Fruit fly (Drosophila melanogaster) whole organism, embryonic: Measurements from ENCODE around the gene Obp19b.

Experiments used
- B-H1 ChIP-seq: fragments of 200-800 bp; sonication (Bioruptor generic); IDR thresholded peaks from 3 replicates; pipeline ENCODE4 v1.3.6; 2022; ENCODE audit warnings: missing biosample characterization, missing genetic modification characterization
- CG10321 ChIP-seq: fragments of 200-800 bp; sonication (Bioruptor generic); IDR thresholded peaks from 2 replicates; pipeline ENCODE4 v1.3.6; 2022; ENCODE audit warnings: missing biosample characterization, missing genetic modification characterization
- CG10543 ChIP-seq: fragments of 200-800 bp; sonication (Bioruptor generic); optimal IDR thresholded peaks from 3 replicates; lab custom pipeline; 2017; ENCODE audit warnings: missing biosample characterization, mild to moderate bottlenecking, missing genetic modification characterization, moderate library complexity
- CG10654 ChIP-seq: fragments of 200-800 bp; sonication (Bioruptor generic); optimal IDR thresholded peaks from 2 replicates; lab custom pipeline; 2016; ENCODE audit warnings: missing biosample characterization, missing genetic modification characterization
- CG11085 ChIP-seq: fragments of 200-800 bp; sonication (Bioruptor generic); IDR thresholded peaks from 2 replicates; pipeline ENCODE4 v1.3.6; 2022; ENCODE audit warnings: missing biosample characterization, missing genetic modification characterization
- CG11695 ChIP-seq: fragments of 200-800 bp; sonication (Bioruptor generic); IDR thresholded peaks from 3 replicates; pipeline ENCODE4 v1.3.6; 2022; ENCODE audit warnings: missing biosample characterization, missing genetic modification characterization
- CG11723 ChIP-seq: fragments of 200-800 bp; sonication (Bioruptor generic); optimal IDR thresholded peaks from 2 replicates; lab custom pipeline; 2017; ENCODE audit warnings: missing biosample characterization, mild to moderate bottlenecking, missing genetic modification characterization
- CG12155 ChIP-seq: fragments of 200-800 bp; sonication (Bioruptor generic); optimal IDR thresholded peaks from 3 replicates; lab custom pipeline; 2016; ENCODE audit warnings: missing biosample characterization, missing genetic modification characterization
- CG12942 ChIP-seq: fragments of 200-800 bp; sonication (Bioruptor generic); optimal IDR thresholded peaks from 3 replicates; lab custom pipeline; 2016; ENCODE audit warnings: missing biosample characterization, missing genetic modification characterization
- CG14050 ChIP-seq: fragments of 200-800 bp; sonication (Bioruptor generic); IDR thresholded peaks from 3 replicates; pipeline ENCODE4 v1.3.6; 2022; ENCODE audit warnings: missing biosample characterization, missing genetic modification characterization
- CG14710 ChIP-seq: fragments of 200-800 bp; sonication (Bioruptor generic); optimal IDR thresholded peaks from 3 replicates; lab custom pipeline; 2019; ENCODE audit warnings: missing biosample characterization, mild to moderate bottlenecking, missing genetic modification characterization, moderate library complexity
- CG1602 ChIP-seq: fragments of 200-800 bp; sonication (Bioruptor generic); optimal IDR thresholded peaks from 3 replicates; lab custom pipeline; 2016; ENCODE audit warnings: missing biosample characterization, missing genetic modification characterization
- CG16863 ChIP-seq: fragments of 200-800 bp; sonication (Bioruptor generic); optimal IDR thresholded peaks from 3 replicates; lab custom pipeline; 2016; ENCODE audit warnings: missing biosample characterization, missing genetic modification characterization
- CG17328 ChIP-seq: fragments of 200-800 bp; sonication (Bioruptor generic); IDR thresholded peaks from 2 replicates; pipeline ENCODE4 v1.3.6; 2022; ENCODE audit warnings: missing biosample characterization, missing genetic modification characterization
- CG31224 ChIP-seq: fragments of 200-800 bp; sonication (Bioruptor generic); IDR thresholded peaks from 2 replicates; pipeline ENCODE4 v1.3.6; 2022; ENCODE audit warnings: missing biosample characterization, missing genetic modification characterization
- CG32772 ChIP-seq: fragments of 200-800 bp; sonication (Bioruptor generic); IDR thresholded peaks from 2 replicates; pipeline ENCODE4 v1.3.6; 2022; ENCODE audit warnings: missing biosample characterization, missing genetic modification characterization
- CG34422 ChIP-seq: fragments of 200-800 bp; sonication (Bioruptor generic); IDR thresholded peaks from 3 replicates; pipeline ENCODE4 v1.3.6; 2022; ENCODE audit warnings: missing biosample characterization, missing genetic modification characterization
- CG6689 ChIP-seq: fragments of 200-800 bp; sonication (Bioruptor generic); IDR thresholded peaks from 2 replicates; pipeline ENCODE4 v1.3.6; 2022; ENCODE audit warnings: missing biosample characterization, missing genetic modification characterization
- CG6854 ChIP-seq: fragments of 200-800 bp; sonication (Bioruptor generic); optimal IDR thresholded peaks from 3 replicates; lab custom pipeline; 2017; ENCODE audit warnings: missing biosample characterization, mild to moderate bottlenecking, missing genetic modification characterization
- CG7928 ChIP-seq: fragments of 200-800 bp; sonication (Bioruptor generic); optimal IDR thresholded peaks from 2 replicates; lab custom pipeline; 2017; ENCODE audit warnings: missing biosample characterization, mild to moderate bottlenecking, missing genetic modification characterization
- CG9817 ChIP-seq: fragments of 200-800 bp; sonication (Bioruptor generic); optimal IDR thresholded peaks from 2 replicates; lab custom pipeline; 2018; ENCODE audit warnings: missing biosample characterization, mild to moderate bottlenecking, missing genetic modification characterization, moderate library complexity
- Dad ChIP-seq: fragments of 200-800 bp; sonication (Bioruptor generic); optimal IDR thresholded peaks from 3 replicates; lab custom pipeline; 2016; ENCODE audit warnings: missing biosample characterization, missing genetic modification characterization
- Dfd ChIP-seq, 2 experiments: fragments of >200 bp; optimal IDR thresholded peaks; 2 replicates each; lab custom pipeline; 2017; ENCODE audit warnings: missing biosample characterization in 2 of 2, missing genetic modification characterization in 2 of 2
- Doc2 ChIP-seq: fragments of 200-800 bp; sonication (Bioruptor generic); IDR thresholded peaks from 2 replicates; pipeline ENCODE4 v1.3.6; 2022; ENCODE audit warnings: missing biosample characterization, missing genetic modification characterization
- H15 ChIP-seq: fragments of 200-800 bp; sonication (Bioruptor generic); IDR thresholded peaks from 3 replicates; pipeline ENCODE4 v1.3.6; 2022; ENCODE audit warnings: missing biosample characterization, missing genetic modification characterization
- H2.0 ChIP-seq: fragments of 200-800 bp; sonication (Bioruptor generic); IDR thresholded peaks from 2 replicates; pipeline ENCODE4 v1.3.6; 2022; ENCODE audit warnings: missing biosample characterization, missing genetic modification characterization
- HLHmδ ChIP-seq: fragments of 200-800 bp; sonication (Bioruptor generic); optimal IDR thresholded peaks from 2 replicates; lab custom pipeline; 2018; ENCODE audit warnings: missing biosample characterization, mild to moderate bottlenecking, missing genetic modification characterization, moderate library complexity
- Lhr ChIP-seq: fragments of 200-800 bp; sonication (Bioruptor generic); optimal IDR thresholded peaks from 3 replicates; lab custom pipeline; 2017; ENCODE audit warnings: mild to moderate bottlenecking, missing biosample characterization, missing genetic modification reagents, missing genetic modification characterization
- MBD-R2 ChIP-seq: fragments of 200-800 bp; sonication (Bioruptor generic); IDR thresholded peaks from 2 replicates; pipeline ENCODE4 v1.3.6; 2022; ENCODE audit warnings: missing biosample characterization, missing genetic modification characterization
- MESR4 ChIP-seq: fragments of 200-800 bp; sonication (Bioruptor generic); optimal IDR thresholded peaks from 2 replicates; lab custom pipeline; 2018; ENCODE audit warnings: missing biosample characterization, mild to moderate bottlenecking, missing genetic modification characterization, moderate library complexity
- Meics ChIP-seq: fragments of 200-800 bp; sonication (Bioruptor generic); optimal IDR thresholded peaks from 2 replicates; lab custom pipeline; 2017; ENCODE audit warnings: missing biosample characterization, mild to moderate bottlenecking, missing genetic modification characterization
- Mes4 ChIP-seq: fragments of 200-800 bp; sonication (Bioruptor generic); optimal IDR thresholded peaks from 2 replicates; lab custom pipeline; 2016; ENCODE audit warnings: missing biosample characterization, missing genetic modification characterization
- NC2β ChIP-seq: fragments of 200-800 bp; sonication (Bioruptor generic); optimal IDR thresholded peaks from 2 replicates; lab custom pipeline; 2016; ENCODE audit warnings: missing biosample characterization, missing genetic modification characterization
- NFAT ChIP-seq: fragments of 200-800 bp; sonication (Bioruptor generic); IDR thresholded peaks from 2 replicates; pipeline ENCODE4 v1.3.6; 2022; ENCODE audit warnings: missing biosample characterization, missing genetic modification characterization
- NK7.1 ChIP-seq: fragments of 200-800 bp; sonication (Bioruptor generic); optimal IDR thresholded peaks from 3 replicates; lab custom pipeline; 2016; ENCODE audit warnings: missing biosample characterization, missing genetic modification characterization
- Ptx1 ChIP-seq: fragments of 200-800 bp; sonication (Bioruptor generic); IDR thresholded peaks from 2 replicates; pipeline ENCODE4 v1.3.6; 2022; ENCODE audit warnings: missing biosample characterization, missing genetic modification characterization
- Rx ChIP-seq: fragments of 200-800 bp; sonication (Bioruptor generic); IDR thresholded peaks from 2 replicates; pipeline ENCODE4 v1.3.6; 2022; ENCODE audit warnings: missing biosample characterization, missing genetic modification characterization
- Sox102F ChIP-seq: fragments of 200-800 bp; sonication (Bioruptor generic); optimal IDR thresholded peaks from 2 replicates; lab custom pipeline; 2018; ENCODE audit warnings: missing biosample characterization, mild to moderate bottlenecking, missing genetic modification characterization, moderate library complexity
- Sry-δ ChIP-seq: fragments of 200-800 bp; sonication (Bioruptor generic); optimal IDR thresholded peaks from 2 replicates; lab custom pipeline; 2016; ENCODE audit warnings: missing biosample characterization, missing genetic modification characterization
- Xrp1 ChIP-seq: fragments of 200-800 bp; sonication (Bioruptor generic); IDR thresholded peaks from 2 replicates; pipeline ENCODE4 v1.3.6; 2022; ENCODE audit warnings: missing biosample characterization, missing genetic modification characterization
- YL-1 ChIP-seq: fragments of 200-800 bp; sonication (Bioruptor generic); optimal IDR thresholded peaks from 3 replicates; lab custom pipeline; 2017; ENCODE audit warnings: missing biosample characterization, mild to moderate bottlenecking, missing genetic modification characterization
- ash1 ChIP-seq: fragments of 200-800 bp; sonication (Bioruptor generic); optimal IDR thresholded peaks from 2 replicates; lab custom pipeline; 2018; ENCODE audit warnings: missing biosample characterization, mild to moderate bottlenecking, missing genetic modification characterization
- ato ChIP-seq: fragments of 200-800 bp; sonication (Bioruptor generic); IDR thresholded peaks from 2 replicates; pipeline ENCODE4 v1.3.6; 2022; ENCODE audit warnings: missing biosample characterization, missing genetic modification characterization; ENCODE audit not compliant: partially characterized antibody
- br ChIP-seq: fragments of >200 bp; optimal IDR thresholded peaks from 2 replicates; lab custom pipeline; 2017
- exex ChIP-seq: fragments of 200-800 bp; sonication (Bioruptor generic); optimal IDR thresholded peaks from 4 replicates; lab custom pipeline; 2018; ENCODE audit warnings: missing biosample characterization, mild to moderate bottlenecking, missing genetic modification characterization, moderate library complexity
- gem ChIP-seq: fragments of 200-800 bp; sonication (Bioruptor generic); optimal IDR thresholded peaks from 2 replicates; lab custom pipeline; 2019; ENCODE audit warnings: missing biosample characterization, mild to moderate bottlenecking, missing genetic modification characterization, moderate library complexity
- gt ChIP-seq: fragments of 200-800 bp; sonication (Bioruptor generic); IDR thresholded peaks from 2 replicates; pipeline ENCODE4 v1.3.6; 2022; ENCODE audit warnings: missing biosample characterization, missing genetic modification characterization
- ham ChIP-seq: fragments of 200-800 bp; sonication (Bioruptor generic); IDR thresholded peaks from 2 replicates; pipeline ENCODE4 v1.3.6; 2022; ENCODE audit warnings: missing biosample characterization, missing genetic modification characterization
- luna ChIP-seq: fragments of 200-800 bp; sonication (Bioruptor generic); optimal IDR thresholded peaks from 2 replicates; lab custom pipeline; 2016; ENCODE audit warnings: missing biosample characterization, missing genetic modification characterization
- mam ChIP-seq: fragments of 200-800 bp; sonication (Bioruptor generic); optimal IDR thresholded peaks from 3 replicates; lab custom pipeline; 2016; ENCODE audit warnings: missing biosample characterization, missing genetic modification characterization
- otp ChIP-seq: fragments of 200-800 bp; sonication (Bioruptor generic); IDR thresholded peaks from 3 replicates; pipeline ENCODE4, ENCODE4 v1.3.6; 2022; ENCODE audit warnings: missing biosample characterization, missing genetic modification characterization
- tna ChIP-seq: fragments of 200-800 bp; sonication (Bioruptor generic); IDR thresholded peaks from 2 replicates; pipeline ENCODE4 v1.3.6; 2022; ENCODE audit warnings: missing biosample characterization, missing genetic modification characterization; ENCODE audit not compliant: partially characterized antibody
- trh ChIP-seq: fragments of 200-800 bp; sonication (Bioruptor generic); optimal IDR thresholded peaks from 2 replicates; lab custom pipeline; 2016; ENCODE audit warnings: missing biosample characterization, missing genetic modification characterization
- vnd ChIP-seq: fragments of 200-800 bp; sonication (Bioruptor generic); IDR thresholded peaks from 3 replicates; pipeline ENCODE4 v1.3.6; 2022; ENCODE audit warnings: missing biosample characterization, missing genetic modification characterization; ENCODE audit not compliant: partially characterized antibody

Obp19b gene

dm6 chrX:20426818-20427217 is 10.3 kb downstream of the Obp19b start, which contains the start of gene CG15456 (continued):
- TF ChIP-seq H15: no peak
- TF ChIP-seq gem (tag; lab: Kevin White, UChicago): no peak
- no peak for TF ChIP-seq Mes4
- no peak for TF ChIP-seq CG10321 (GFP tag; lab: Robert Waterston, UW)
- no peak for TF ChIP-seq H2.0 (GFP tag; lab: Robert Waterston, UW)
- TF ChIP-seq CG6854 (GFP tag; lab: Kevin White, UChicago): no peak
- no peak for TF ChIP-seq Lhr
- TF ChIP-seq Rx: no peak
- no peak for TF ChIP-seq CG12942 (GFP tag; lab: Kevin White, UChicago)
- TF ChIP-seq CG16863 (GFP tag; lab: Kevin White, UChicago): no peak
- no peak for TF ChIP-seq ash1 (GFP tag; lab: Kevin White, UChicago)
- TF ChIP-seq CG14710 (tag; lab: Kevin White, UChicago): peak; percentile 10
- TF ChIP-seq gt (GFP tag; lab: Robert Waterston, UW): no peak
- TF ChIP-seq HLHmδ: no peak
- TF ChIP-seq Ptx1 (GFP tag; lab: Robert Waterston, UW): no peak
- TF ChIP-seq CG11085 (GFP tag; lab: Robert Waterston, UW): no peak
- TF ChIP-seq Dfd (GFP tag; optimal IDR thresholded peaks at IDR 0.05; lab: Kevin White, UChicago): no peak
- TF ChIP-seq trh (GFP tag; lab: Kevin White, UChicago): no peak
- TF ChIP-seq CG10654 (GFP tag; lab: Kevin White, UChicago): no peak
- peak; percentile 76 for TF ChIP-seq MBD-R2 (GFP tag; lab: Robert Waterston, UW)
- TF ChIP-seq CG11723 (GFP tag; lab: Kevin White, UChicago): no peak
- TF ChIP-seq CG7928: no peak
- no peak for TF ChIP-seq CG14050 (GFP tag; lab: Robert Waterston, UW)
- TF ChIP-seq CG34422 (GFP tag; lab: Robert Waterston, UW): no peak; the same call in 2 of the 3 replicates
- no peak for TF ChIP-seq exex
- TF ChIP-seq Sox102F (GFP tag; lab: Kevin White, UChicago): no peak
- no peak for TF ChIP-seq CG32772 (GFP tag; lab: Robert Waterston, UW)
- TF ChIP-seq NC2β (GFP tag; lab: Kevin White, UChicago): no peak
- no peak for TF ChIP-seq Meics (GFP tag; lab: Kevin White, UChicago)
- peak; percentile 46 for TF ChIP-seq MESR4 (GFP tag; lab: Kevin White, UChicago)
- TF ChIP-seq CG11695 (GFP tag; lab: Robert Waterston, UW): no peak
- no peak for TF ChIP-seq NK7.1 (GFP tag; lab: Kevin White, UChicago)
- TF ChIP-seq CG31224 (GFP tag; lab: Robert Waterston, UW): no peak
- peak; percentile 59; the same call in 2 of the 3 replicates for TF ChIP-seq vnd
- TF ChIP-seq B-H1 (GFP tag; lab: Robert Waterston, UW): no peak
- TF ChIP-seq CG9817: no peak
- no peak for TF ChIP-seq Doc2 (GFP tag; lab: Robert Waterston, UW)
- no peak for TF ChIP-seq Dad (GFP tag; lab: Kevin White, UChicago)
- TF ChIP-seq br (lab: Kevin White, UChicago): no peak
- peak; percentile 88 for TF ChIP-seq ato (GFP tag; lab: Robert Waterston, UW)
- no peak for TF ChIP-seq CG6689 (GFP tag; lab: Robert Waterston, UW)
- TF ChIP-seq ham (GFP tag; lab: Robert Waterston, UW): no peak
- no peak for TF ChIP-seq Xrp1
- TF ChIP-seq tna: no peak
- TF ChIP-seq luna (GFP tag; lab: Kevin White, UChicago): no peak
- TF ChIP-seq NFAT (GFP tag; lab: Robert Waterston, UW): no peak
- no peak for TF ChIP-seq CG10543 (GFP tag; lab: Kevin White, UChicago)
- no peak for TF ChIP-seq YL-1 (GFP tag; lab: Kevin White, UChicago)
- TF ChIP-seq CG17328 (GFP tag; lab: Robert Waterston, UW): no peak
- TF ChIP-seq CG12155 (GFP tag; lab: Kevin White, UChicago): no peak
- TF ChIP-seq otp (GFP tag; lab: Robert Waterston, UW): no peak
- peak; percentile 14 for TF ChIP-seq Sry-δ (GFP tag; lab: Kevin White, UChicago)
- TF ChIP-seq CG1602: no peak
- no peak for TF ChIP-seq mam
